Worm (Caenorhabditis elegans) whole organism, early embryonic: ENCODE data around the gene F59B1.4.

Experiments
- B0310.2 ChIP-seq: sonication (generic microtip); optimal IDR thresholded peaks from 2 replicates; lab custom pipeline; 2016; ENCODE audit warnings: mild to moderate bottlenecking, missing genetic modification characterization, missing compliant biosample characterization
- F13C5.2 ChIP-seq: sonication (generic microtip); optimal IDR thresholded peaks from 2 replicates; lab custom pipeline; 2017; ENCODE audit warnings: mild to moderate bottlenecking, missing genetic modification characterization, inconsistent platforms, missing compliant biosample characterization
- aly-1 ChIP-seq: sonication (generic microtip); optimal IDR thresholded peaks from 2 replicates; lab custom pipeline; 2016; ENCODE audit warnings: missing genetic modification characterization, missing compliant biosample characterization
- ama-1 ChIP-seq: fragments of 150-350 bp; optimal IDR thresholded peaks from 2 replicates; lab custom pipeline; 2014
- ceh-13 ChIP-seq: fragments of 200-800 bp; sonication (Bioruptor generic); optimal IDR thresholded peaks from 2 replicates; lab custom pipeline; 2018; ENCODE audit warnings: mild to moderate bottlenecking, missing genetic modification characterization, missing compliant biosample characterization
- ceh-36 ChIP-seq: sonication (generic microtip); optimal IDR thresholded peaks from 2 replicates; lab custom pipeline; 2016; ENCODE audit warnings: missing genetic modification characterization, inconsistent platforms, missing compliant biosample characterization
- ets-7 ChIP-seq: sonication (generic microtip); optimal IDR thresholded peaks from 2 replicates; lab custom pipeline; 2016; ENCODE audit warnings: missing genotype, missing genetic modification characterization, missing compliant biosample characterization
- flt-1 ChIP-seq: fragments of 200-800 bp; sonication (Bioruptor generic); IDR thresholded peaks from 2 replicates; pipeline ENCODE4 v1.3.6; 2022; ENCODE audit warnings: missing genetic modification characterization, missing compliant biosample characterization
- hmbx-1 ChIP-seq: sonication (generic microtip); optimal IDR thresholded peaks from 2 replicates; lab custom pipeline; 2016; ENCODE audit warnings: mild to moderate bottlenecking, missing genetic modification characterization, missing compliant biosample characterization
- hmg-4 ChIP-seq: fragments of 200-800 bp; sonication (Bioruptor generic); optimal IDR thresholded peaks from 2 replicates; lab custom pipeline; 2018; ENCODE audit warnings: mild to moderate bottlenecking, missing genetic modification characterization, missing compliant biosample characterization
- hnd-1 ChIP-seq: sonication (generic microtip); optimal IDR thresholded peaks from 2 replicates; lab custom pipeline; 2016; ENCODE audit warnings: missing genetic modification characterization, missing compliant biosample characterization
- pes-1 ChIP-seq: fragments of 200-800 bp; sonication (Bioruptor generic); IDR thresholded peaks from 2 replicates; pipeline ENCODE4 v1.3.6; 2022; ENCODE audit warnings: missing genetic modification reagents, missing genetic modification characterization, missing compliant biosample characterization
- scrt-1 ChIP-seq: fragments of 200-800 bp; sonication (Bioruptor generic); IDR thresholded peaks from 2 replicates; pipeline ENCODE4 v1.3.6; 2022; ENCODE audit warnings: missing genetic modification characterization, missing compliant biosample characterization
- sea-1 ChIP-seq: fragments of 200-800 bp; sonication (Bioruptor generic); conservative IDR thresholded peaks from 2 replicates; pipeline ENCODE4 v1.3.6; 2022; ENCODE audit warnings: missing genetic modification characterization, missing compliant biosample characterization
- tbx-11 ChIP-seq: fragments of 200-800 bp; sonication (Bioruptor generic); IDR thresholded peaks from 2 replicates; pipeline ENCODE4 v1.3.6; 2022; ENCODE audit warnings: missing genetic modification characterization, missing compliant biosample characterization
- tbx-37 ChIP-seq: fragments of 200-800 bp; sonication (Bioruptor generic); conservative IDR thresholded peaks from 2 replicates; pipeline ENCODE4 v1.3.6; 2022; ENCODE audit warnings: missing genetic modification reagents, missing genetic modification characterization, missing compliant biosample characterization
- tra-4 ChIP-seq: sonication (generic microtip); optimal IDR thresholded peaks from 2 replicates; lab custom pipeline; 2017; ENCODE audit warnings: missing genetic modification characterization, missing compliant biosample characterization

Gene F59B1.4

DNA sequence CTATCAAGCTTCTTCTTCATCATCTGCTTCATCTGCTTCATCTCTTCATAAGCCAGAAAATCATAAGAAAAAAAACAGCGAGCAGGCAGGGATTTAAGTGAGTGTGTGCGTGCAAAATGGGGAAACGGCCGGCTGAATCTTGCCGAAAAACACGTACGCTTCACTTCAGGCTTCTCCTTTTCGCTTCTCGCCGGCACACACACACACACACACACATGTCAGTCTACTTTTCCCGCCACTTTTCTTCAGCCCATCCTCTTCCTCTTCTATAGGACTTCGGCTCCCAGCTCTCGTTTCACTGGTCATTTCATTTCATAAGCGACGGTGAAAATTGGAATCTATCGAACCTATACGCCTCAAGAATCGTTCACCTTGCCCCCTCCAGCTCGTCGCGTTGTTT is 47.6 kb downstream of the F59B1.4 start:
- no peak for TF ChIP-seq tbx-11
- no peak for TF ChIP-seq B0310.2 (tag; lab: Kevin White, UChicago)
- TF ChIP-seq ama-1: no peak

DNA sequence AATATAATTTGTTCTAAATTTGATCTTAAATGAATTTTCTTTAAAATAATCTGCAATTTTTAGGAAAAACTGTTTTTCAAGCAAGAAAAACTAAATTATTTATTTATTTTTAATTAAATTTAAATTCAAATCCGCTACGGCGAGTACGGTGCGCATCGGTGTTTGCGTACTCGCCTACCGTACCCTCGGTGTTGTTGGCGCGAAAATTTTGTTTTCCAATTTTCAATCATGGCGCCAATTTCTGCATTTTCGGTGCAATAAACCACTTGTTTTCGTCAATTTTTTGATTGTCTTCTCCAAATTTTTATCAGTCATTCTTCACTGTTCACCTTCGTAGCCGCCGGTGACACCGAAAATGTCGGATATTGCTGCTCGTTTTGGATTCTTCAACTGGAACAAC is 48.0 kb downstream of the F59B1.4 start, which contains the start of gene pygl-1:
pygl-1 (plus strand) TSS at position 211 of the 400 bp plus-strand sequence.
- TF ChIP-seq tbx-37 (GFP tag; lab: Robert Waterston, UW) (no peak), F13C5.2 (tag; lab: Kevin White, UChicago) (no peak), ceh-13 (GFP tag; lab: Kevin White, UChicago) (no peak), ceh-36 (no peak), pes-1 (GFP tag; lab: Robert Waterston, UW) (no peak), flt-1 (GFP tag; lab: Robert Waterston, UW) (no peak), hnd-1 (tag; lab: Kevin White, UChicago) (no peak), hmg-4 (no peak), scrt-1 (no peak), sea-1 (GFP tag; lab: Robert Waterston, UW) (no peak), hmbx-1 (tag; lab: Kevin White, UChicago) (no peak), aly-1 (tag; lab: Kevin White, UChicago) (no peak), ets-7 (tag; lab: Kevin White, UChicago) (no peak), B0310.2 (tag; lab: Kevin White, UChicago) (no peak), ama-1 (no peak)

ce11 chrV:3575759-3576158 is 51.1 kb downstream of the F59B1.4 start, which contains the start of gene grl-27:
grl-27 (minus strand) TSS chrV:3575859.
- no peak for TF ChIP-seq hmbx-1 (tag; lab: Kevin White, UChicago)
- TF ChIP-seq pes-1 (GFP tag; lab: Robert Waterston, UW): no peak
- no peak for TF ChIP-seq aly-1 (tag; lab: Kevin White, UChicago)
- TF ChIP-seq F13C5.2 (tag; lab: Kevin White, UChicago): no peak
- no peak for TF ChIP-seq sea-1 (GFP tag; lab: Robert Waterston, UW)
- no peak for TF ChIP-seq ceh-36
- no peak for TF ChIP-seq ets-7 (tag; lab: Kevin White, UChicago)
- TF ChIP-seq hnd-1 (tag; lab: Kevin White, UChicago): no peak
- no peak for TF ChIP-seq tra-4
- TF ChIP-seq ama-1: no peak
- no peak for TF ChIP-seq tbx-37 (GFP tag; lab: Robert Waterston, UW)
- no peak for TF ChIP-seq hmg-4
- no peak for TF ChIP-seq tbx-11
- TF ChIP-seq scrt-1: no peak
- TF ChIP-seq ceh-13 (GFP tag; lab: Kevin White, UChicago): no peak
- no peak for TF ChIP-seq flt-1 (GFP tag; lab: Robert Waterston, UW)
- TF ChIP-seq B0310.2 (tag; lab: Kevin White, UChicago): no peak
